Worm (Caenorhabditis elegans): ENCODE data around the gene sdz-32.
A peak's percentile ranks its signal among the peaks of the same experiment; 100 is the strongest.

sdz-32 gene

ce11 chrII:3439244-3439698, 34.6 kb upstream of the sdz-32 start:
- TF ChIP-seq F10E7.11 (tag; optimal IDR thresholded peaks at IDR 0.05) = peak; percentile 65
- TF ChIP-seq pha-4 (tag; optimal IDR thresholded peaks at IDR 0.05) = no peak
- peak; percentile 43; the same call in 1 of the 2 replicates for TF ChIP-seq rcor-1 (GFP tag; IDR thresholded peaks at IDR 0.05)
- peak; percentile 77 for TF ChIP-seq C17E4.6 (GFP tag; IDR thresholded peaks at IDR 0.05)
- TF ChIP-seq aptf-3 (GFP tag; IDR thresholded peaks at IDR 0.05) = 0 out of 2 replicates have a peak, but pooled peaks have one; percentile 37
- peak; percentile 92 for TF ChIP-seq nhr-90 (tag; optimal IDR thresholded peaks at IDR 0.05)
- TF ChIP-seq Y95B8A.8 (GFP tag; IDR thresholded peaks at IDR 0.05) = no peak
- no peak for TF ChIP-seq attf-3 (GFP tag; conservative IDR thresholded peaks at IDR 0.05)
- TF ChIP-seq ztf-28 (GFP tag; IDR thresholded peaks at IDR 0.05) = no peak
- TF ChIP-seq ztf-3 (GFP tag; optimal IDR thresholded peaks at IDR 0.05) = peak; percentile 57
- TF ChIP-seq sdz-38 (tag; optimal IDR thresholded peaks at IDR 0.05) = no peak
- peak; percentile 7 for TF ChIP-seq snpc-1.1 (tag; optimal IDR thresholded peaks at IDR 0.05; ENCODE audit: insufficient read depth)
- TF ChIP-seq B0035.1 (tag; optimal IDR thresholded peaks at IDR 0.05) = peak; percentile 27
- peak in 1 of 3 experiments; percentile 39 for TF ChIP-seq lin-35 (GFP tag; optimal IDR thresholded peaks at IDR 0.05)
- no peak for TF ChIP-seq hlh-12 (tag; optimal IDR thresholded peaks at IDR 0.05)
- TF ChIP-seq lsl-1 (GFP tag; optimal IDR thresholded peaks at IDR 0.05) = peak; percentile 65
- TF ChIP-seq attf-5 (GFP tag; optimal IDR thresholded peaks at IDR 0.05) = peak; percentile 55
- peak; percentile 97 for TF ChIP-seq B0261.1 (tag; optimal IDR thresholded peaks at IDR 0.05)
- TF ChIP-seq K11D2.4 (GFP tag; IDR thresholded peaks at IDR 0.05) = no peak
- no peak for TF ChIP-seq lsy-27 (tag; optimal IDR thresholded peaks at IDR 0.05; ENCODE audit: borderline replicate concordance, insufficient read depth)
- peak; percentile 58 for TF ChIP-seq snpc-4 (GFP tag; optimal IDR thresholded peaks at IDR 0.05)
- TF ChIP-seq snpc-4 (tag; optimal IDR thresholded peaks at IDR 0.05) = peak in 3 of 4 experiments; percentile 47 to 66 (median 60)
- TF ChIP-seq ztf-6 (GFP tag; IDR thresholded peaks at IDR 0.05) = no peak
- no peak for TF ChIP-seq bed-1 (GFP tag; IDR thresholded peaks at IDR 0.05)
- TF ChIP-seq tbx-9 (tag; optimal IDR thresholded peaks at IDR 0.05; ENCODE audit: borderline replicate concordance) = no peak
- TF ChIP-seq ztf-18 (tag; optimal IDR thresholded peaks at IDR 0.05) = peak; percentile 66
- no peak for TF ChIP-seq Y53F4B.3 (GFP tag; IDR thresholded peaks at IDR 0.05)
- no peak for TF ChIP-seq F49E8.2 (tag; optimal IDR thresholded peaks at IDR 0.05; ENCODE audit: insufficient read depth)
- peak; percentile 57; the same call in 1 of the 2 replicates for TF ChIP-seq ceh-100 (GFP tag; IDR thresholded peaks at IDR 0.05)
- TF ChIP-seq F55B11.4 (tag; optimal IDR thresholded peaks at IDR 0.05; ENCODE audit: borderline replicate concordance, insufficient read depth) = no peak
- no peak for TF ChIP-seq F57C9.4 (tag; optimal IDR thresholded peaks at IDR 0.05)
- TF ChIP-seq akir-1 (GFP tag; optimal IDR thresholded peaks at IDR 0.05) = no peak
- no peak for TF ChIP-seq hsf-1 (GFP tag; IDR thresholded peaks at IDR 0.05)
- peak; percentile 27 for TF ChIP-seq tlf-1 (GFP tag; optimal IDR thresholded peaks at IDR 0.05)
- TF ChIP-seq dpl-1 (GFP tag; optimal IDR thresholded peaks at IDR 0.05) = no peak
- TF ChIP-seq nfya-2 (GFP tag; IDR thresholded peaks at IDR 0.05) = no peak
- TF ChIP-seq ceh-27 (GFP tag; optimal IDR thresholded peaks at IDR 0.05) = peak; percentile 48
- TF ChIP-seq nhr-80 (tag; optimal IDR thresholded peaks at IDR 0.05) = peak; percentile 79
- peak; percentile 86 for TF ChIP-seq D2030.7 (GFP tag; IDR thresholded peaks at IDR 0.05)
- peak; percentile 55 for TF ChIP-seq madf-10 (tag; optimal IDR thresholded peaks at IDR 0.05)
- TF ChIP-seq let-526 (GFP tag; IDR thresholded peaks at IDR 0.05) = peak; percentile 40; the same call in 1 of the 2 replicates
- peak; percentile 10 for TF ChIP-seq xnd-1 (tag; optimal IDR thresholded peaks at IDR 0.05)
- TF ChIP-seq T26A5.8 (tag; optimal IDR thresholded peaks at IDR 0.05) = peak; percentile 52
- peak; percentile 92 for TF ChIP-seq zfh-2 (GFP tag; conservative IDR thresholded peaks at IDR 0.05)
- TF ChIP-seq rec-8 (tag; optimal IDR thresholded peaks at IDR 0.05) = peak; percentile 74 to 82
- peak; percentile 84 for TF ChIP-seq ztf-26 (tag; optimal IDR thresholded peaks at IDR 0.05)
- peak; percentile 88 for TF ChIP-seq nfyb-1 (GFP tag; IDR thresholded peaks at IDR 0.05)
- peak; percentile 84; the same call in 1 of the 2 replicates for TF ChIP-seq B0336.3 (GFP tag; IDR thresholded peaks at IDR 0.05)
